Fruit fly (Drosophila melanogaster): ENCODE measurements around the gene Cht6.

DNA sequence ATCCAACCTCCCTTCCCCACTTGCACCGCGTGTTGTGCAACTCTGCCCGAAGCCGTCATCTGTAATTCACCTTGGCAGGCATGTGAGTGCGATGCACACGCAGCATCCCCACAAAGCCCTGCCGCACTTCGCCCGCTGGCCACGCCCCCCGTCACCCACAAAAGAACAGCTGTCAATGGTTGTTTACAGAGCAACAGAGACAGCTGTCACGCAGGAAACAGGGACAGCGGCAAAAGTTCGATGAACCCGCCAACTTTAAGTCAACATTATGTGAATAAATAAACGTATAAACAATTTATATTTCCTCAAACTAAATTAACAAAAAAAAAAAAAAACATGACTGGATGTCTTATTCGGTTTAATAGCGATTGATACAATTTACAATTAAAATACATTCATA, 54.9 kb downstream of the Cht6 start:
- TF ChIP-seq CG8478 (optimal IDR thresholded peaks at IDR 0.05) = no peak
- no peak for TF ChIP-seq usp (GFP tag; optimal IDR thresholded peaks at IDR 0.05)
- TF ChIP-seq pan (optimal IDR thresholded peaks at IDR 0.05) = no peak
- peak in 1 of 2 experiments; percentile 10 for TF ChIP-seq EcR (GFP tag; optimal IDR thresholded peaks at IDR 0.05)
- no peak for TF ChIP-seq psq (optimal IDR thresholded peaks at IDR 0.05)

All from whole organism.